Worm (Caenorhabditis elegans) whole organism, L1 larva: ENCODE results near the gene F57H12.5.

Experiments
- F16B12.6 ChIP-seq: fragments of 150-350 bp; optimal IDR thresholded peaks from 2 replicates; lab custom pipeline; 2014; ENCODE audit warnings: missing biosample characterization, missing genetic modification characterization
- blmp-1 ChIP-seq: fragments of 150-350 bp; optimal IDR thresholded peaks from 2 replicates; lab custom pipeline; 2014; ENCODE audit warnings: missing biosample characterization, missing genetic modification characterization
- ceh-8 ChIP-seq: fragments of 200-800 bp; sonication (Bioruptor generic); optimal IDR thresholded peaks from 2 replicates; lab custom pipeline; 2018; ENCODE audit warnings: mild to moderate bottlenecking, missing genetic modification characterization, moderate library complexity, missing compliant biosample characterization
- ceh-88 ChIP-seq: fragments of 200-800 bp; sonication (Bioruptor generic); IDR thresholded peaks from 2 replicates; pipeline ENCODE4 v1.3.6; 2022; ENCODE audit warnings: missing genetic modification characterization, missing compliant biosample characterization
- ceh-90 ChIP-seq: sonication (generic microtip); optimal IDR thresholded peaks from 2 replicates; lab custom pipeline; 2016; ENCODE audit warnings: missing genetic modification characterization, missing compliant biosample characterization
- dpl-1 ChIP-seq, 3 experiments: fragments of 150-350 bp in 2 of 3; sonication (generic microtip) in 1 of 3; optimal IDR thresholded peaks; 2 replicates each; lab custom pipeline; 2014 to 2017; ENCODE audit warnings: missing biosample characterization in 3 of 3, missing genetic modification characterization in 3 of 3, missing genetic modification reagents in 3 of 3
- dsc-1 ChIP-seq: sonication (generic microtip); optimal IDR thresholded peaks from 2 replicates; lab custom pipeline; 2016; ENCODE audit warnings: mild to moderate bottlenecking, missing genetic modification characterization, missing compliant biosample characterization
- efl-1 ChIP-seq, 4 experiments: fragments of 150-350 bp; optimal IDR thresholded peaks in 3 of 4; peaks in 1 of 4; 1 replicate in 1 of 4; 2 replicates in 3 of 4; lab custom pipeline; 2014; ENCODE audit warnings: missing biosample characterization in 2 of 4, missing genetic modification characterization in 2 of 4, missing genetic modification reagents in 2 of 4
- egl-13 ChIP-seq: sonication (generic microtip); optimal IDR thresholded peaks from 2 replicates; lab custom pipeline; 2016; ENCODE audit warnings: missing genotype, missing genetic modification reagents, missing genetic modification characterization, missing compliant biosample characterization
- elt-2 ChIP-seq: sonication (generic microtip); optimal IDR thresholded peaks from 2 replicates; lab custom pipeline; 2016; ENCODE audit warnings: missing genetic modification characterization, mild to moderate bottlenecking, inconsistent platforms, missing compliant biosample characterization, missing genetic modification reagents
- ets-5 ChIP-seq: fragments of 200-800 bp; sonication (Bioruptor generic); IDR thresholded peaks from 2 replicates; pipeline ENCODE4 v1.3.6; 2022; ENCODE audit warnings: missing genetic modification characterization, missing compliant biosample characterization
- fos-1 ChIP-seq: fragments of 150-350 bp; optimal IDR thresholded peaks from 2 replicates; lab custom pipeline; 2014; ENCODE audit warnings: missing biosample characterization, missing genetic modification characterization
- irx-1 ChIP-seq: sonication (generic microtip); optimal IDR thresholded peaks from 2 replicates; lab custom pipeline; 2016; ENCODE audit warnings: missing genetic modification characterization, missing compliant biosample characterization
- isw-1 ChIP-seq: fragments of 200-800 bp; sonication (Bioruptor generic); IDR thresholded peaks from 2 replicates; pipeline ENCODE4 v1.3.6; 2022; ENCODE audit warnings: missing genetic modification characterization, missing compliant biosample characterization
- lin-13 ChIP-seq: fragments of 150-350 bp; optimal IDR thresholded peaks from 2 replicates; lab custom pipeline; 2014; ENCODE audit warnings: missing biosample characterization, missing genetic modification reagents, missing genetic modification characterization
- lin-15B ChIP-seq: fragments of 150-350 bp; sonication (generic microtip); optimal IDR thresholded peaks from 3 replicates; lab custom pipeline; 2014; ENCODE audit warnings: missing biosample characterization, missing genetic modification characterization
- lin-35 ChIP-seq, 2 experiments: fragments of 150-350 bp; optimal IDR thresholded peaks; 2 replicates each; lab custom pipeline; 2014; ENCODE audit warnings: missing biosample characterization in 2 of 2, missing genetic modification characterization in 2 of 2, missing genetic modification reagents in 2 of 2
- lir-3 ChIP-seq: sonication (generic microtip); optimal IDR thresholded peaks from 2 replicates; lab custom pipeline; 2016; ENCODE audit warnings: mild to moderate bottlenecking, missing genetic modification characterization, moderate library complexity, missing compliant biosample characterization; ENCODE audit not compliant: poor library complexity
- lsy-2 ChIP-seq, 2 experiments: fragments of 150-350 bp; optimal IDR thresholded peaks; 2 replicates each; lab custom pipeline; 2014; ENCODE audit warnings: missing biosample characterization in 2 of 2, missing genetic modification characterization in 2 of 2
- nhr-19 ChIP-seq: fragments of 200-800 bp; sonication (Bioruptor generic); conservative IDR thresholded peaks from 2 replicates; pipeline ENCODE4 v1.3.6; 2022; ENCODE audit warnings: missing genetic modification characterization, missing compliant biosample characterization
- nhr-20 ChIP-seq: sonication (generic microtip); optimal IDR thresholded peaks from 2 replicates; lab custom pipeline; 2016; ENCODE audit warnings: mild to moderate bottlenecking, missing genetic modification characterization, missing compliant biosample characterization
- nhr-47 ChIP-seq: sonication (generic microtip); optimal IDR thresholded peaks from 2 replicates; lab custom pipeline; 2016; ENCODE audit warnings: mild to moderate bottlenecking, missing genetic modification characterization, moderate library complexity, missing compliant biosample characterization
- nhr-71 ChIP-seq: sonication (generic microtip); optimal IDR thresholded peaks from 2 replicates; lab custom pipeline; 2016; ENCODE audit warnings: mild to moderate bottlenecking, missing genetic modification characterization, moderate library complexity, missing compliant biosample characterization
- nhr-76 ChIP-seq: sonication (generic microtip); optimal IDR thresholded peaks from 2 replicates; lab custom pipeline; 2017; ENCODE audit warnings: missing biosample characterization, missing genetic modification characterization
- nhr-85 ChIP-seq: sonication (generic microtip); peaks from one replicate; lab custom pipeline; 2016; ENCODE audit warnings: missing genetic modification characterization, inconsistent platforms, missing compliant biosample characterization
- nhr-90 ChIP-seq: sonication (generic microtip); optimal IDR thresholded peaks from 2 replicates; lab custom pipeline; 2016; ENCODE audit warnings: mild to moderate bottlenecking, missing genetic modification characterization, missing compliant biosample characterization; ENCODE audit not compliant: poor library complexity
- rnt-1 ChIP-seq: sonication (generic microtip); optimal IDR thresholded peaks from 2 replicates; lab custom pipeline; 2016; ENCODE audit warnings: mild to moderate bottlenecking, missing genetic modification characterization, moderate library complexity, missing compliant biosample characterization
- skn-1 ChIP-seq: fragments of 150-350 bp; optimal IDR thresholded peaks from 2 replicates; lab custom pipeline; 2014; ENCODE audit warnings: missing biosample characterization, missing genetic modification characterization
- snpc-4 ChIP-seq: fragments of 150-350 bp; optimal IDR thresholded peaks from 2 replicates; lab custom pipeline; 2014; ENCODE audit warnings: missing biosample characterization, missing genetic modification characterization
- sox-4 ChIP-seq: sonication (generic microtip); optimal IDR thresholded peaks from 2 replicates; lab custom pipeline; 2016; ENCODE audit warnings: missing genetic modification characterization, missing compliant biosample characterization
- swsn-7 ChIP-seq: sonication (generic microtip); optimal IDR thresholded peaks from 2 replicates; lab custom pipeline; 2016; ENCODE audit warnings: missing genetic modification characterization, missing compliant biosample characterization
- tbx-2 ChIP-seq: sonication (generic microtip); optimal IDR thresholded peaks from 2 replicates; lab custom pipeline; 2016; ENCODE audit warnings: missing genetic modification characterization, missing compliant biosample characterization
- unc-62 ChIP-seq: fragments of 150-350 bp; optimal IDR thresholded peaks from 2 replicates; lab custom pipeline; 2014; ENCODE audit warnings: missing biosample characterization, missing genetic modification reagents, missing genetic modification characterization
- unc-98 ChIP-seq: fragments of 200-800 bp; sonication (Bioruptor generic); IDR thresholded peaks from 2 replicates; pipeline ENCODE4 v1.3.6; 2022; ENCODE audit warnings: missing genetic modification characterization, missing compliant biosample characterization
- vab-15 ChIP-seq: sonication (generic microtip); optimal IDR thresholded peaks from 2 replicates; lab custom pipeline; 2017; ENCODE audit warnings: missing genotype, mild to moderate bottlenecking, missing genetic modification characterization, missing compliant biosample characterization
- ztf-11 ChIP-seq, 2 experiments: sonication (generic microtip); optimal IDR thresholded peaks; 2 replicates each; lab custom pipeline; 2016 to 2017; ENCODE audit warnings: missing genetic modification characterization in 2 of 2, missing biosample characterization in 1 of 2, missing compliant biosample characterization in 1 of 2

F57H12.5 gene

DNA sequence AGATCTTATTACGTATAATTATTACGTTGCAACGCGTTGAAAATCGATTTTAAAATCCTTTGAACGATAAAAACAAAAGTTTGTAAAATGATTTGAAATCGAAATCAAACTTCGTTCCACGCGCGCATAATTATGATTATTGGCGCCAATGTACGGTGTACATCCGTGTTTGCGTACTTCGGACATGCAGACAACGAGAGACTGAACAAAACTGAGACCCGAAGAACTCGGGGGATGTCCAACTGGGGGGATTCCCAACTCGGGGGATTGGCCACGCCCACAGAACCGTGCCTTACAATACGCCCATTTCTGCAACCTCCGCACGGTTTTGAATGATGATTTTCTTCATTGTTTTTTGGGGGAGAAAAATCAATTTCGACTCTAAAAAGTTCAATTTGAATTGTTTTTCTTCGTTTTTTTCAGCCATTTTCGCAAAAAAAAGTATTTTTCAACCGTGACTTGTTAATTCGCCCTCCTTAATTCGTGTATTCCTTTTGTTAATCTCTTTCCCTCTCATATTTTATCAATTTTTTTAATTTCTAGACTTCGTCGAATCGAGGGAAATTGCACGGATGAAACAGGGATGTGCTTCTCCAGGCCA lies 20.1 kb upstream of the F57H12.5 start, which contains the start of gene F20D12.12 (continued):
- TF ChIP-seq dpl-1 (GFP tag; optimal IDR thresholded peaks at IDR 0.05; lab: Kevin White, UChicago) (peak; percentile 43 to 65 (median 64)), fos-1 (tag; lab: Kevin White, UChicago) (peak; percentile 16), vab-15 (tag; lab: Kevin White, UChicago) (peak; percentile 32), nhr-85 (peak; percentile 68), ceh-8 (GFP tag; lab: Kevin White, UChicago) (peak; percentile 28), tbx-2 (tag; lab: Kevin White, UChicago) (peak; percentile 69), swsn-7 (tag; lab: Kevin White, UChicago) (peak; percentile 64), lin-15B (tag; lab: Kevin White, UChicago) (peak; percentile 46), lin-13 (GFP tag; lab: Kevin White, UChicago) (peak; percentile 76), lsy-2 (tag; optimal IDR thresholded peaks at IDR 0.05; lab: Kevin White, UChicago) (peak; percentile 88 to 98), nhr-47 (peak; percentile 73), nhr-90 (tag; lab: Kevin White, UChicago) (peak; percentile 39), ztf-11 (tag; optimal IDR thresholded peaks at IDR 0.05; lab: Kevin White, UChicago) (peak in 1 of 2 experiments; percentile 48), irx-1 (peak; percentile 19), blmp-1 (tag; lab: Kevin White, UChicago) (peak; percentile 52)
- TF ChIP-seq, all 84 proteins: peak for 43; not testable (repeated sequence) for 41

- TF ChIP-seq ceh-88 (GFP tag; lab: Robert Waterston, UW) (peak; percentile 41; the same call in 1 of the 2 replicates), nhr-19 (GFP tag; lab: Robert Waterston, UW) (peak; percentile 72), dpl-1 (GFP tag; optimal IDR thresholded peaks at IDR 0.05; lab: Kevin White, UChicago) (peak in 1 of 3 experiments; percentile 30), F16B12.6 (peak; percentile 36), nhr-71 (tag; lab: Kevin White, UChicago) (peak; percentile 50), dsc-1 (tag; lab: Kevin White, UChicago) (peak; percentile 0), nhr-85 (peak; percentile 44), lsy-2 (tag; optimal IDR thresholded peaks at IDR 0.05; lab: Kevin White, UChicago) (peak; percentile 31 to 83), nhr-47 (peak; percentile 45), efl-1 (optimal IDR thresholded peaks at IDR 0.05; lab: Kevin White, UChicago) (peak; percentile 28 to 35), efl-1 (GFP tag; optimal IDR thresholded peaks at IDR 0.05 in 1 of 2; lab: Kevin White, UChicago) (peak; percentile 16 to 88), lin-35 (GFP tag; optimal IDR thresholded peaks at IDR 0.05; lab: Kevin White, UChicago) (peak in 1 of 2 experiments; percentile 37), isw-1 (GFP tag; lab: Robert Waterston, UW) (peak; percentile 72), rnt-1 (tag; lab: Kevin White, UChicago) (peak; percentile 35)
Measured at ce11 chrIV:7948290-7948689, 18.8 kb upstream of the F57H12.5 start, which contains the start of gene mcm-3AP. Gene mcm-3AP (plus strand): TSS chrIV:7948672.

- no peak for TF ChIP-seq unc-62 (GFP tag; lab: Kevin White, UChicago)
Measured at ce11 chrIV:7954006-7954405, 13.1 kb upstream of the F57H12.5 start.

ce11 chrIV:7955849-7956248 lies 11.3 kb upstream of the F57H12.5 start, which contains the start of gene ceh-19:
Gene ceh-19 (minus strand): TSS chrIV:7955949.
- no peak for TF ChIP-seq unc-62 (GFP tag; lab: Kevin White, UChicago)
- TF ChIP-seq ets-5 (GFP tag; lab: Robert Waterston, UW): no peak
- TF ChIP-seq snpc-4: no peak
- no peak for TF ChIP-seq sox-4 (tag; lab: Kevin White, UChicago)
- TF ChIP-seq fos-1 (tag; lab: Kevin White, UChicago): no peak
- no peak for TF ChIP-seq lin-15B (tag; lab: Kevin White, UChicago)
- TF ChIP-seq ceh-90 (tag; lab: Kevin White, UChicago): no peak
- no peak for TF ChIP-seq unc-98 (GFP tag; lab: Robert Waterston, UW)
- TF ChIP-seq elt-2: no peak
- no peak for TF ChIP-seq skn-1
- no peak for TF ChIP-seq nhr-76 (tag; lab: Kevin White, UChicago)
- TF ChIP-seq egl-13 (tag; lab: Kevin White, UChicago): no peak
- TF ChIP-seq lir-3 (tag; lab: Kevin White, UChicago): no peak
- TF ChIP-seq ztf-11 (tag; optimal IDR thresholded peaks at IDR 0.05; lab: Kevin White, UChicago): no peak
- TF ChIP-seq irx-1: no peak
- no peak for TF ChIP-seq nhr-20
